Worm (Caenorhabditis elegans) whole organism, young adult: ENCODE results near the gene K09E9.1.

Experiments used
- B0336.3 ChIP-seq: fragments of 200-800 bp; sonication (Bioruptor generic); IDR thresholded peaks from 2 replicates; pipeline ENCODE4 v1.3.6; 2022; ENCODE audit warnings: missing genetic modification characterization, missing compliant biosample characterization
- C06A6.2 ChIP-seq: fragments of 200-800 bp; sonication (Bioruptor generic); conservative IDR thresholded peaks from 2 replicates; pipeline ENCODE4 v1.3.6; 2022; ENCODE audit warnings: missing genetic modification characterization, missing compliant biosample characterization
- F10E7.11 ChIP-seq: sonication (generic microtip); optimal IDR thresholded peaks from 2 replicates; lab custom pipeline; 2017; ENCODE audit warnings: mild to moderate bottlenecking, missing genetic modification characterization, moderate library complexity, missing compliant biosample characterization
- F22D6.2 ChIP-seq: sonication (generic microtip); optimal IDR thresholded peaks from 2 replicates; lab custom pipeline; 2016; ENCODE audit warnings: mild to moderate bottlenecking, missing genetic modification characterization, missing compliant biosample characterization
- F52B5.7 ChIP-seq: sonication (generic microtip); optimal IDR thresholded peaks from 2 replicates; lab custom pipeline; 2016; ENCODE audit warnings: mild to moderate bottlenecking, missing genetic modification characterization, missing compliant biosample characterization
- F57C9.4 ChIP-seq: sonication (generic microtip); optimal IDR thresholded peaks from 2 replicates; lab custom pipeline; 2017; ENCODE audit warnings: mild to moderate bottlenecking, missing genetic modification characterization, missing compliant biosample characterization
- K11D2.4 ChIP-seq: fragments of 200-800 bp; sonication (Bioruptor generic); IDR thresholded peaks from 2 replicates; pipeline ENCODE4 v1.3.6; 2022; ENCODE audit warnings: missing genetic modification reagents, missing genetic modification characterization, missing compliant biosample characterization
- Y53G8AR.9 ChIP-seq: fragments of 200-800 bp; sonication (Bioruptor generic); conservative IDR thresholded peaks from 2 replicates; pipeline ENCODE4 v1.3.6; 2022; ENCODE audit warnings: missing genetic modification reagents, missing genetic modification characterization, missing compliant biosample characterization
- Y56A3A.18 ChIP-seq: fragments of 200-800 bp; sonication (Bioruptor generic); IDR thresholded peaks from 2 replicates; pipeline ENCODE4 v1.3.6; 2022; ENCODE audit warnings: missing genetic modification reagents, missing genetic modification characterization, missing compliant biosample characterization
- Y67H2A.10 ChIP-seq: fragments of 200-800 bp; sonication (Bioruptor generic); conservative IDR thresholded peaks from 2 replicates; pipeline ENCODE4 v1.3.6; 2022; ENCODE audit warnings: missing genetic modification reagents, missing genetic modification characterization, missing compliant biosample characterization
- Y79H2A.3 ChIP-seq: fragments of 200-800 bp; sonication (Bioruptor generic); conservative IDR thresholded peaks from 2 replicates; pipeline ENCODE4 v1.3.6; 2022; ENCODE audit warnings: missing genetic modification reagents, missing genetic modification characterization, missing compliant biosample characterization
- ZK185.1 ChIP-seq: sonication (generic microtip); optimal IDR thresholded peaks from 2 replicates; lab custom pipeline; 2016; ENCODE audit warnings: mild to moderate bottlenecking, missing genetic modification characterization, missing compliant biosample characterization; ENCODE audit not compliant: poor library complexity, severe bottlenecking
- aptf-3 ChIP-seq: fragments of 200-800 bp; sonication (Bioruptor generic); IDR thresholded peaks from 2 replicates; pipeline ENCODE4 v1.3.6; 2022; ENCODE audit warnings: missing genetic modification characterization, missing compliant biosample characterization
- athp-1 ChIP-seq: sonication (generic microtip); optimal IDR thresholded peaks from 2 replicates; lab custom pipeline; 2017; ENCODE audit warnings: mild to moderate bottlenecking, missing genetic modification characterization, missing compliant biosample characterization
- attf-6 ChIP-seq: fragments of 200-800 bp; sonication (Bioruptor generic); IDR thresholded peaks from 2 replicates; pipeline ENCODE4 v1.3.6; 2022; ENCODE audit warnings: missing genetic modification reagents, missing genetic modification characterization, missing compliant biosample characterization
- cebp-2 ChIP-seq: fragments of 200-800 bp; sonication (Bioruptor generic); IDR thresholded peaks from 2 replicates; pipeline ENCODE4 v1.3.6; 2022; ENCODE audit warnings: missing genetic modification characterization, missing compliant biosample characterization
- ceh-27 ChIP-seq: fragments of 200-800 bp; sonication (Bioruptor generic); optimal IDR thresholded peaks from 2 replicates; lab custom pipeline; 2018; ENCODE audit warnings: mild to moderate bottlenecking, missing genetic modification characterization, moderate library complexity, missing compliant biosample characterization
- ceh-40 ChIP-seq: fragments of 200-800 bp; sonication (Bioruptor generic); IDR thresholded peaks from 2 replicates; pipeline ENCODE4 v1.3.6; 2022; ENCODE audit warnings: missing genetic modification characterization, missing compliant biosample characterization
- ceh-58 ChIP-seq: fragments of 200-800 bp; sonication (Bioruptor generic); IDR thresholded peaks from 2 replicates; pipeline ENCODE4 v1.3.6; 2022; ENCODE audit warnings: missing genetic modification characterization, missing compliant biosample characterization
- dox-1 ChIP-seq: fragments of 200-800 bp; sonication (Bioruptor generic); IDR thresholded peaks from 2 replicates; pipeline ENCODE4 v1.3.6; 2022; ENCODE audit warnings: missing genetic modification reagents, missing genetic modification characterization, missing compliant biosample characterization
- dpff-1 ChIP-seq: sonication (generic microtip); optimal IDR thresholded peaks from 2 replicates; lab custom pipeline; 2017; ENCODE audit warnings: mild to moderate bottlenecking, missing genetic modification characterization, missing compliant biosample characterization
- ets-4 ChIP-seq: fragments of 200-800 bp; sonication (Bioruptor generic); optimal IDR thresholded peaks from 2 replicates; lab custom pipeline; 2018; ENCODE audit warnings: mild to moderate bottlenecking, missing genetic modification characterization, missing compliant biosample characterization
- fkh-3 ChIP-seq: sonication (generic microtip); optimal IDR thresholded peaks from 2 replicates; lab custom pipeline; 2016; ENCODE audit warnings: mild to moderate bottlenecking, missing genetic modification characterization, missing compliant biosample characterization
- him-1 ChIP-seq: sonication (generic microtip); optimal IDR thresholded peaks from 2 replicates; lab custom pipeline; 2016; ENCODE audit warnings: missing genotype, missing genetic modification reagents, missing genetic modification characterization, missing compliant biosample characterization
- hlh-12 ChIP-seq: sonication (generic microtip); optimal IDR thresholded peaks from 2 replicates; lab custom pipeline; 2016; ENCODE audit warnings: missing genetic modification characterization, missing compliant biosample characterization
- hmg-20 ChIP-seq: fragments of 200-800 bp; sonication (Bioruptor generic); IDR thresholded peaks from 2 replicates; pipeline ENCODE4 v1.3.6; 2022; ENCODE audit warnings: missing genetic modification reagents, missing genetic modification characterization, missing compliant biosample characterization
- hrde-1 ChIP-seq: sonication (generic microtip); optimal IDR thresholded peaks from 2 replicates; lab custom pipeline; 2016; ENCODE audit warnings: missing genetic modification characterization, mild to moderate bottlenecking, missing compliant biosample characterization, moderate library complexity, missing genotype, missing genetic modification reagents, borderline replicate concordance
- hsf-1 ChIP-seq: fragments of 200-800 bp; sonication (Bioruptor generic); IDR thresholded peaks from 2 replicates; pipeline ENCODE4 v1.3.6; 2022; ENCODE audit warnings: missing genetic modification reagents, missing genetic modification characterization, missing compliant biosample characterization
- lag-1 ChIP-seq: fragments of 200-800 bp; sonication (Bioruptor generic); IDR thresholded peaks from 2 replicates; pipeline ENCODE4 v1.3.6; 2022; ENCODE audit warnings: missing genetic modification reagents, missing genetic modification characterization, missing compliant biosample characterization
- let-526 ChIP-seq: fragments of 200-800 bp; sonication (Bioruptor generic); IDR thresholded peaks from 2 replicates; pipeline ENCODE4 v1.3.6; 2022; ENCODE audit warnings: missing genetic modification reagents, missing genetic modification characterization, missing compliant biosample characterization
- let-607 ChIP-seq, 2 experiments: fragments of 200-800 bp in 1 of 2; sonication (Bioruptor generic) in 1 of 2; sonication (generic microtip) in 1 of 2; optimal IDR thresholded peaks; 2 replicates each; lab custom pipeline; 2016 to 2018; ENCODE audit warnings: mild to moderate bottlenecking in 2 of 2, missing compliant biosample characterization in 2 of 2, missing genetic modification characterization in 2 of 2, moderate library complexity in 2 of 2, missing genotype in 1 of 2
- lin-35 ChIP-seq, 3 experiments: fragments of 150-350 bp in 2 of 3; sonication (generic microtip) in 1 of 3; optimal IDR thresholded peaks; 2 replicates each; lab custom pipeline; 2014 to 2018; ENCODE audit warnings: missing biosample characterization in 3 of 3, missing genetic modification characterization in 3 of 3, missing genetic modification reagents in 3 of 3
- lir-1 ChIP-seq: fragments of 200-800 bp; sonication (Bioruptor generic); conservative IDR thresholded peaks from 2 replicates; pipeline ENCODE4 v1.3.6; 2022; ENCODE audit warnings: missing genetic modification reagents, missing genetic modification characterization, missing compliant biosample characterization
- lsl-1 ChIP-seq: fragments of 200-800 bp; sonication (Bioruptor generic); optimal IDR thresholded peaks from 2 replicates; lab custom pipeline; 2018; ENCODE audit warnings: mild to moderate bottlenecking, missing genetic modification characterization, moderate library complexity, missing compliant biosample characterization
- madf-3 ChIP-seq: fragments of 200-800 bp; sonication (Bioruptor generic); IDR thresholded peaks from 2 replicates; pipeline ENCODE4 v1.3.6; 2022; ENCODE audit warnings: missing genetic modification reagents, missing genetic modification characterization, missing compliant biosample characterization
- madf-6 ChIP-seq: fragments of 200-800 bp; sonication (Bioruptor generic); IDR thresholded peaks from 2 replicates; pipeline ENCODE4 v1.3.6; 2022; ENCODE audit warnings: missing genetic modification reagents, missing genetic modification characterization, missing compliant biosample characterization
- mes-4 ChIP-seq: sonication (generic microtip); optimal IDR thresholded peaks from 2 replicates; lab custom pipeline; 2016; ENCODE audit warnings: missing genotype, missing genetic modification characterization, missing compliant biosample characterization
- nfyb-1 ChIP-seq: fragments of 200-800 bp; sonication (Bioruptor generic); IDR thresholded peaks from 2 replicates; pipeline ENCODE4 v1.3.6; 2022; ENCODE audit warnings: missing genetic modification reagents, missing genetic modification characterization, missing compliant biosample characterization
- pbrm-1 ChIP-seq: fragments of 200-800 bp; sonication (Bioruptor generic); IDR thresholded peaks from 2 replicates; pipeline ENCODE4 v1.3.6; 2022; ENCODE audit warnings: missing genetic modification reagents, missing genetic modification characterization, missing compliant biosample characterization
- pha-4 ChIP-seq: fragments of 150-350 bp; sonication (generic microtip); optimal IDR thresholded peaks from 2 replicates; lab custom pipeline; 2014; ENCODE audit warnings: missing biosample characterization, missing genetic modification reagents, missing genetic modification characterization
- repo-1 ChIP-seq: sonication (generic microtip); optimal IDR thresholded peaks from 2 replicates; lab custom pipeline; 2017; ENCODE audit warnings: mild to moderate bottlenecking, missing genetic modification characterization, missing compliant biosample characterization
- rpc-1 ChIP-seq, 2 experiments: fragments of 150-350 bp in 1 of 2; sonication (generic microtip) in 1 of 2; optimal IDR thresholded peaks; 2 replicates each; lab custom pipeline; 2014 to 2018; ENCODE audit warnings: missing biosample characterization in 1 of 2, missing genetic modification characterization in 1 of 2, missing genetic modification reagents in 1 of 2, missing genotype in 1 of 2
- somi-1 ChIP-seq: fragments of 200-800 bp; sonication (Bioruptor generic); optimal IDR thresholded peaks from 2 replicates; lab custom pipeline; 2018; ENCODE audit warnings: mild to moderate bottlenecking, missing genetic modification characterization, missing compliant biosample characterization
- sptf-2 ChIP-seq: fragments of 200-800 bp; sonication (Bioruptor generic); optimal IDR thresholded peaks from 2 replicates; lab custom pipeline; 2018; ENCODE audit warnings: mild to moderate bottlenecking, missing genetic modification characterization, missing compliant biosample characterization
- tlf-1 ChIP-seq: fragments of 200-800 bp; sonication (Bioruptor generic); optimal IDR thresholded peaks from 2 replicates; lab custom pipeline; 2018; ENCODE audit warnings: mild to moderate bottlenecking, missing genetic modification characterization, missing compliant biosample characterization
- zfh-2 ChIP-seq: fragments of 200-800 bp; sonication (Bioruptor generic); conservative IDR thresholded peaks from 2 replicates; pipeline ENCODE4 v1.3.6; 2022; ENCODE audit warnings: missing genetic modification reagents, missing genetic modification characterization, missing compliant biosample characterization
- ztf-18 ChIP-seq: sonication (generic microtip); optimal IDR thresholded peaks from 2 replicates; lab custom pipeline; 2016; ENCODE audit warnings: missing genotype, mild to moderate bottlenecking, missing genetic modification characterization, missing compliant biosample characterization
- ztf-3 ChIP-seq: fragments of 200-800 bp; sonication (Bioruptor generic); optimal IDR thresholded peaks from 2 replicates; lab custom pipeline; 2018; ENCODE audit warnings: mild to moderate bottlenecking, missing genetic modification characterization, missing compliant biosample characterization

Gene K09E9.1

ce11 chrX:15607498-15608019 lies 12.7 kb upstream of the K09E9.1 start, which contains the start of gene nipi-3 (continued):
- peak; percentile 92 for TF ChIP-seq pha-4
- TF ChIP-seq Y53G8AR.9 (GFP tag; lab: Robert Waterston, UW), result 0 out of 2 replicates have a peak, but pooled peaks have one; percentile 41
- no peak for TF ChIP-seq ceh-58 (GFP tag; lab: Robert Waterston, UW)
- TF ChIP-seq dpff-1 (tag; lab: Kevin White, UChicago), result no peak
- no peak for TF ChIP-seq repo-1 (tag; lab: Kevin White, UChicago)
- TF ChIP-seq him-1 (tag; lab: Kevin White, UChicago), result no peak
- TF ChIP-seq aptf-3, result no peak
- TF ChIP-seq athp-1, result no peak
- peak; percentile 71 for TF ChIP-seq ztf-18 (tag; lab: Kevin White, UChicago)
- TF ChIP-seq let-607 (tag; optimal IDR thresholded peaks at IDR 0.05; lab: Kevin White, UChicago), result peak; percentile 73 to 91
- peak in 1 of 3 experiments; percentile 85 for TF ChIP-seq lin-35 (GFP tag; optimal IDR thresholded peaks at IDR 0.05; lab: Kevin White, UChicago)
- TF ChIP-seq K11D2.4 (GFP tag; lab: Robert Waterston, UW), result peak; percentile 95
- TF ChIP-seq F57C9.4 (tag; lab: Kevin White, UChicago), result no peak
- TF ChIP-seq hsf-1 (GFP tag; lab: Robert Waterston, UW), result peak; percentile 77
- peak; percentile 70 for TF ChIP-seq tlf-1
- TF ChIP-seq C06A6.2 (GFP tag; lab: Robert Waterston, UW), result peak; percentile 87
- TF ChIP-seq hlh-12 (tag; lab: Kevin White, UChicago), result no peak
- TF ChIP-seq ztf-3 (GFP tag; lab: Kevin White, UChicago), result peak; percentile 58
- TF ChIP-seq B0336.3, result peak; percentile 73
- peak; percentile 77; the same call in 1 of the 2 replicates for TF ChIP-seq lir-1
- peak; percentile 86 for TF ChIP-seq ceh-27
- 0 out of 2 replicates have a peak, but pooled peaks have one; percentile 17 for TF ChIP-seq Y67H2A.10 (GFP tag; lab: Robert Waterston, UW)
- TF ChIP-seq nfyb-1, result peak; percentile 92
- no peak for TF ChIP-seq F10E7.11 (tag; lab: Kevin White, UChicago)
- TF ChIP-seq zfh-2 (GFP tag; lab: Robert Waterston, UW), result peak; percentile 94
- TF ChIP-seq lsl-1 (GFP tag; lab: Kevin White, UChicago), result no peak
- TF ChIP-seq hmg-20 (GFP tag; lab: Robert Waterston, UW), result 0 out of 2 replicates have a peak, but pooled peaks have one; percentile 35
- TF ChIP-seq madf-3 (GFP tag; lab: Robert Waterston, UW), result 0 out of 2 replicates have a peak, but pooled peaks have one; percentile 66
- no peak for TF ChIP-seq attf-6 (GFP tag; lab: Robert Waterston, UW)
- TF ChIP-seq ets-4, result peak; percentile 56
- TF ChIP-seq ceh-40, result no peak
- peak; percentile 86 for TF ChIP-seq somi-1 (GFP tag; lab: Kevin White, UChicago)
- peak; percentile 69; the same call in 1 of the 2 replicates for TF ChIP-seq Y56A3A.18 (GFP tag; lab: Robert Waterston, UW)
- TF ChIP-seq dox-1 (GFP tag; lab: Robert Waterston, UW), result peak; percentile 87
- peak; percentile 84 for TF ChIP-seq ZK185.1 (tag; lab: Kevin White, UChicago)
- TF ChIP-seq hrde-1 (tag; lab: Kevin White, UChicago), result no peak
- peak; percentile 88 for TF ChIP-seq let-526 (GFP tag; lab: Robert Waterston, UW)
- no peak for TF ChIP-seq cebp-2 (GFP tag; lab: Robert Waterston, UW)
- TF ChIP-seq F22D6.2 (tag; lab: Kevin White, UChicago), result peak; percentile 61
- no peak for TF ChIP-seq fkh-3 (tag; lab: Kevin White, UChicago)
- no peak for TF ChIP-seq rpc-1 (optimal IDR thresholded peaks at IDR 0.05; lab: Kevin White, UChicago)
- TF ChIP-seq rpc-1 (tag; optimal IDR thresholded peaks at IDR 0.05; lab: Kevin White, UChicago), result no peak
- TF ChIP-seq madf-6 (GFP tag; lab: Robert Waterston, UW), result no peak
- no peak for TF ChIP-seq mes-4 (tag; lab: Kevin White, UChicago)
- TF ChIP-seq pbrm-1 (GFP tag; lab: Robert Waterston, UW), result peak; percentile 90
- no peak for TF ChIP-seq F52B5.7 (tag; lab: Kevin White, UChicago)
- no peak for TF ChIP-seq Y79H2A.3 (GFP tag; lab: Robert Waterston, UW)
- no peak for TF ChIP-seq sptf-2
- no peak for TF ChIP-seq lag-1 (GFP tag; lab: Robert Waterston, UW)
